Fruit fly (Drosophila melanogaster): ENCODE measurements around the gene CG17917.

DNA sequence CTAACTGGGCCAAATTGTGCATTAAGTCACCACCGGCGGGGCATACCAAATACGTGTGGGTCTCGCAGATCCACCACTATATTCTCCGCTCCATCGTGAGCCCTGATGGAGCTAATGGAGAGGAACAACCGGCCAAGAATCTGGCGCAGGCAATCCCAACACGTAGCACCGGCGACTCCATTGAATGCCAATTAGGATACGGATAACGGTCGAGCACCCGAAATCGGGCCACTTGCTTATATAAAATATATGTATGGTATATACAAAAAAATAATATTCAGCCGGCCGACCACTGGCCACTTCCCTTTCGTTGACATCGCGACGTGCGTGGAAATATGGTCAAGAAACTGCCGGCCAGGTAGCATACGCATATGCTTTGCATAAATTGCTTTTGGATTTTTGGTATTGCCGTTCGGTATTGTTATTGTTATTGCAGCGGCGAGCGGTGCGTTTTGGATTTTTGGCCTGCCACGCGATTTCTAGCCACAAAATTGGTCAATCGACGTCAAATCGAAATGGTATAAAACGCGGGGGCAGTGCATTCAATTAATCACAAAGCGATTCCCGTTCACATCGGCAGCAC, 40.4 kb upstream of the CG17917 start, which contains the start of gene Osi15:
- no peak for TF ChIP-seq Sin3A (optimal IDR thresholded peaks at IDR 0.05)
- no peak for TF ChIP-seq psq (optimal IDR thresholded peaks at IDR 0.05)
- no peak for TF ChIP-seq ttk (optimal IDR thresholded peaks at IDR 0.05)
- no peak for TF ChIP-seq Myc (optimal IDR thresholded peaks at IDR 0.05)
- no peak for TF ChIP-seq h (optimal IDR thresholded peaks at IDR 0.05)
